Fruit fly (Drosophila melanogaster): ENCODE measurements around the gene CG11134.

CG11134 gene

DNA sequence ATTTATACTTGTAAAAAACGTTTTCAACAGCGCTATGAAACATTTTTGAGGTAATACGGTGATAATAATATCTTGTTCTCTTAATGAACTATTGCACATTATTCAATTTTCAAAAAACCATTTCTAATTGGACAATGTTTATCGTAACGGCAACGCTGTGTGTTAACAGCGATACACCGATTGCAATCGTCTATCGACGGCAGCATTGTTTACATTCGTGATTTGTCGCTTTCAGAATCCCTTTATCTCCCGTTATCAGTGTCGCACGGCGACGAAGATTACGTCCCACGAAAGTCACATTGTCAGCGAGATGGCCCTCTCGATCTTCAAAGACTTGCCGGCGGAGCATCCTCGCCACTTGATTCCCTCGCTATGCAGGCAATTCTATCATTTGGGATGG is at the start of gene CG11134 (continued):
- TF ChIP-seq CG10654 (GFP tag; optimal IDR thresholded peaks at IDR 0.05) (no peak), da (GFP tag; optimal IDR thresholded peaks at IDR 0.05) (no peak), CG8944 (GFP tag; optimal IDR thresholded peaks at IDR 0.05) (no peak), Bgb (GFP tag; IDR thresholded peaks at IDR 0.05; ENCODE audit: partially characterized antibody) (peak; percentile 39; the same call in 1 of the 2 replicates), CG18262 (tag; optimal IDR thresholded peaks at IDR 0.05) (no peak), CG12769 (tag; optimal IDR thresholded peaks at IDR 0.05) (no peak), Pdp1 (GFP tag; optimal IDR thresholded peaks at IDR 0.05) (peak in 1 of 2 experiments; percentile 15), CG11695 (GFP tag; IDR thresholded peaks at IDR 0.05) (no peak), exex (tag; optimal IDR thresholded peaks at IDR 0.05) (no peak), stwl (tag; optimal IDR thresholded peaks at IDR 0.05) (peak; percentile 26), insv (GFP tag; optimal IDR thresholded peaks at IDR 0.05) (peak in 1 of 2 experiments; percentile 83), sqz (GFP tag; optimal IDR thresholded peaks at IDR 0.05) (no peak), Optix (GFP tag; IDR thresholded peaks at IDR 0.05) (no peak), Side (GFP tag; optimal IDR thresholded peaks at IDR 0.05) (no peak), Sry-δ (GFP tag; optimal IDR thresholded peaks at IDR 0.05) (peak; percentile 33), CG13894 (tag; optimal IDR thresholded peaks at IDR 0.05) (no peak), Dip2 (GFP tag; IDR thresholded peaks at IDR 0.05) (no peak), CG5245 (GFP tag; optimal IDR thresholded peaks at IDR 0.05) (no peak)

DNA sequence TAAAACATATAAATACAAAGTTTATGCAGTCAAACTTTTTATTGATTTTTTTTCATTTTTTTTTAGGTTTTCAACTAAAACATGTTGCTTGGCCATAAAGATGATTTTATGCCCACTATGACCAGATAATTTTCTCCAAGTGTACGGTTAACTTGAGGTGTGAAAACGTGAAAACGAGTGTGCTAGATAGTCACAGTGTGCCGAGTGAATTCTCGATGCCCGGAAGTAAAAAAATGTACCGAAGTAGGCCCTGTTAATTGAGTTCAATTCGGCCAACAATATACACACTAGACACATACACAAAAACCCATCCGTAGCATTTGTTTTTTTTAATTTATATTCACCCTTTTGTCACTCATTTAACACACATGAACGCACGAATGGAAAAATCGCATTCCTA is 45.8 kb upstream of the CG11134 start, which contains the start of gene Nna1:
TSS of gene Nna1 (plus strand) at position 301 of the 400 bp plus-strand sequence.
- no peak for TF ChIP-seq NK7.1 (GFP tag; optimal IDR thresholded peaks at IDR 0.05)
- TF ChIP-seq Spps (tag; optimal IDR thresholded peaks at IDR 0.05): no peak
- TF ChIP-seq sens (GFP tag): peak; percentile 60
- TF ChIP-seq bbx (GFP tag; IDR thresholded peaks at IDR 0.05; ENCODE audit: partially characterized antibody): no peak

- TF ChIP-seq pros (GFP tag; optimal IDR thresholded peaks at IDR 0.05): no peak
- TF ChIP-seq CG13287 (GFP tag; IDR thresholded peaks at IDR 0.05; ENCODE audit: partially characterized antibody): no peak
- no peak for TF ChIP-seq tx (GFP tag; optimal IDR thresholded peaks at IDR 0.05)
- TF ChIP-seq Drgx (GFP tag; IDR thresholded peaks at IDR 0.05): peak; percentile 65
- TF ChIP-seq crol (GFP tag; IDR thresholded peaks at IDR 0.05): peak; percentile 57; the same call in 1 of the 2 replicates
- peak; percentile 62 for TF ChIP-seq D19A (tag; optimal IDR thresholded peaks at IDR 0.05)
- peak; percentile 23 for TF ChIP-seq CG15269 (tag; optimal IDR thresholded peaks at IDR 0.05)
- no peak for TF ChIP-seq Myb (GFP tag; optimal IDR thresholded peaks at IDR 0.05)
- TF ChIP-seq Trl (optimal IDR thresholded peaks at IDR 0.05): peak in 1 of 2 experiments; percentile 2
- TF ChIP-seq Trl (GFP tag; optimal IDR thresholded peaks at IDR 0.05): no peak
- 0 out of 3 replicates have a peak, but pooled peaks have one; percentile 29 for TF ChIP-seq dysf (GFP tag; IDR thresholded peaks at IDR 0.05)
- peak in 1 of 2 experiments; percentile 82 for TF ChIP-seq Pdp1 (GFP tag; optimal IDR thresholded peaks at IDR 0.05)
- peak; percentile 1 for TF ChIP-seq dmrt99B (tag; optimal IDR thresholded peaks at IDR 0.05)
- 0 out of 2 replicates have a peak, but pooled peaks have one; percentile 14 for TF ChIP-seq sob (GFP tag; IDR thresholded peaks at IDR 0.05)
- TF ChIP-seq sr (GFP tag; IDR thresholded peaks at IDR 0.05): peak; percentile 84
- peak; percentile 26 for TF ChIP-seq CG11504 (tag; optimal IDR thresholded peaks at IDR 0.05)
- no peak for TF ChIP-seq CG4707 (GFP tag; optimal IDR thresholded peaks at IDR 0.05)
- peak; percentile 5 for TF ChIP-seq Sox102F (GFP tag; optimal IDR thresholded peaks at IDR 0.05)
- no peak for TF ChIP-seq exex (tag; optimal IDR thresholded peaks at IDR 0.05)
- peak; percentile 7 for TF ChIP-seq CG2678 (tag; optimal IDR thresholded peaks at IDR 0.05)
- TF ChIP-seq row (GFP tag; IDR thresholded peaks at IDR 0.05): peak; percentile 29; the same call in 1 of the 3 replicates
- TF ChIP-seq Hr51 (GFP tag; optimal IDR thresholded peaks at IDR 0.05): peak in 1 of 2 experiments; percentile 12
- TF ChIP-seq CG7839 (tag; optimal IDR thresholded peaks at IDR 0.05): peak; percentile 1
- TF ChIP-seq gem (tag; optimal IDR thresholded peaks at IDR 0.05): peak; percentile 34
- no peak for TF ChIP-seq CG31224 (GFP tag; IDR thresholded peaks at IDR 0.05)
- TF ChIP-seq CG11560 (tag; IDR thresholded peaks at IDR 0.05): no peak
- peak; percentile 19 for TF ChIP-seq nau (GFP tag; optimal IDR thresholded peaks at IDR 0.05)
Measured at dm6 chrX:13698717-13699427, 38.9 kb upstream of the CG11134 start.

All from whole organism, embryonic.